Worm (Caenorhabditis elegans) whole organism, young adult: ENCODE data around the gene mrps-7.
A peak's percentile ranks its signal among the peaks of the same experiment; 100 is the strongest.

Source experiments
- snpc-4 ChIP-seq, 5 experiments: fragments of 150-350 bp in 1 of 5; sonication (generic microtip) in 4 of 5; optimal IDR thresholded peaks; 2 replicates each; lab custom pipeline; 2014 to 2018; ENCODE audit warnings: missing genetic modification characterization in 5 of 5, missing biosample characterization in 3 of 5, antibody characterized with exemption in 2 of 5, mild to moderate bottlenecking in 2 of 5, missing compliant biosample characterization in 2 of 5, missing genotype in 2 of 5, moderate library complexity in 2 of 5, missing genetic modification reagents in 1 of 5
- ztf-6 ChIP-seq: fragments of 200-800 bp; sonication (Bioruptor generic); IDR thresholded peaks from 2 replicates; pipeline ENCODE4 v1.3.6; 2022; ENCODE audit warnings: missing genetic modification reagents, missing genetic modification characterization, missing compliant biosample characterization

mrps-7 gene

DNA sequence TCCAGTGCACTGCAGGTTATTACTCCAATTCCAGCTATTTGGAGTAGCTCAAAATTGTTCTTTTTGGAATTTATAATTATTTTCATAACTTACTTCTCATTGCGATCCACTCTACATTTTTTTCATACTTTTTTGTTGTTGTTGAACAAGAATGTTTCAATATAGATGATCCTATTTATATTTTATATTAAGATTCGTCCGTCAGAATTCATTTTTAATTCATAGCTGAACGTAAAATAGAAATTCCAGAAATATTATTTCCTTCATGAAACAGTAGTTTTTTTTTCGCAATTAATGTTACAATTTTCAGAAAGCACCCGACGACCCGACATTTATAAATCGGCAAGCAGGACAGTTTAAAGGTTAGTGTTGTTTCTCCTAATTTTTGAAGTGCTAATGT lies 39.3 kb downstream of the mrps-7 start, which contains the start of gene Y57G11C.42:
Gene Y57G11C.42 (plus strand): TSS at position 301 of the 400 bp plus-strand sequence.
- TF ChIP-seq ztf-6 (GFP tag; lab: Robert Waterston, UW) (no peak), snpc-4 (GFP tag; optimal IDR thresholded peaks at IDR 0.05; lab: Kevin White, UChicago) (no peak), snpc-4 (tag; optimal IDR thresholded peaks at IDR 0.05; lab: Kevin White, UChicago) (peak in 1 of 4 experiments; percentile 22)
